Fruit fly (Drosophila melanogaster) whole organism, embryonic: ENCODE measurements around the gene CG3566.

ENCODE experiments used
- B-H2 ChIP-seq: fragments of 200-800 bp; sonication (Bioruptor generic); optimal IDR thresholded peaks from 2 replicates; lab custom pipeline; 2018; ENCODE audit warnings: missing biosample characterization, mild to moderate bottlenecking, missing genetic modification characterization
- Bteb2 ChIP-seq: fragments of 200-800 bp; sonication (Bioruptor generic); optimal IDR thresholded peaks from 2 replicates; lab custom pipeline; 2016; ENCODE audit warnings: missing biosample characterization, missing genetic modification characterization
- CG1024 ChIP-seq: fragments of 200-800 bp; sonication (Bioruptor generic); IDR thresholded peaks from 2 replicates; pipeline ENCODE4 v1.3.6; 2022; ENCODE audit warnings: missing biosample characterization, missing genetic modification characterization
- CG11085 ChIP-seq: fragments of 200-800 bp; sonication (Bioruptor generic); IDR thresholded peaks from 2 replicates; pipeline ENCODE4 v1.3.6; 2022; ENCODE audit warnings: missing biosample characterization, missing genetic modification characterization
- CG11247 ChIP-seq: fragments of 200-800 bp; sonication (Bioruptor generic); IDR thresholded peaks from 2 replicates; pipeline ENCODE4 v1.3.6; 2022; ENCODE audit warnings: missing biosample characterization, missing genetic modification characterization
- CG11456 ChIP-seq: fragments of 200-800 bp; sonication (Bioruptor generic); IDR thresholded peaks from 3 replicates; pipeline ENCODE4 v1.3.6; 2022; ENCODE audit warnings: missing biosample characterization, missing genetic modification characterization
- CG12104 ChIP-seq: fragments of 200-800 bp; sonication (Bioruptor generic); optimal IDR thresholded peaks from 3 replicates; lab custom pipeline; 2016; ENCODE audit warnings: missing biosample characterization, missing genetic modification characterization
- CG12744 ChIP-seq: fragments of 200-800 bp; sonication (Bioruptor generic); optimal IDR thresholded peaks from 2 replicates; lab custom pipeline; 2016; ENCODE audit warnings: missing biosample characterization, missing genetic modification characterization
- CG12942 ChIP-seq: fragments of 200-800 bp; sonication (Bioruptor generic); optimal IDR thresholded peaks from 3 replicates; lab custom pipeline; 2016; ENCODE audit warnings: missing biosample characterization, missing genetic modification characterization
- CG15073 ChIP-seq: fragments of 200-800 bp; sonication (Bioruptor generic); optimal IDR thresholded peaks from 2 replicates; lab custom pipeline; 2016; ENCODE audit warnings: missing biosample characterization, missing genetic modification characterization
- CG17361 ChIP-seq: fragments of 200-800 bp; sonication (Bioruptor generic); IDR thresholded peaks from 3 replicates; pipeline ENCODE4 v1.3.6; 2022; ENCODE audit warnings: missing biosample characterization, missing genetic modification characterization
- CG18619 ChIP-seq: fragments of 200-800 bp; sonication (Bioruptor generic); optimal IDR thresholded peaks from 3 replicates; lab custom pipeline; 2017; ENCODE audit warnings: missing biosample characterization, mild to moderate bottlenecking, missing genetic modification characterization
- CG18764 ChIP-seq: fragments of 200-800 bp; sonication (Bioruptor generic); optimal IDR thresholded peaks from 3 replicates; lab custom pipeline; 2016; ENCODE audit warnings: missing biosample characterization, missing genetic modification characterization
- CG3281 ChIP-seq: fragments of 200-800 bp; sonication (Bioruptor generic); optimal IDR thresholded peaks from 3 replicates; lab custom pipeline; 2017; ENCODE audit warnings: missing biosample characterization, mild to moderate bottlenecking, missing genetic modification characterization
- CG33557 ChIP-seq: fragments of 200-800 bp; sonication (Bioruptor generic); optimal IDR thresholded peaks from 2 replicates; lab custom pipeline; 2019; ENCODE audit warnings: missing biosample characterization, mild to moderate bottlenecking, missing genetic modification characterization, moderate library complexity
- CG4854 ChIP-seq: fragments of 200-800 bp; sonication (Bioruptor generic); optimal IDR thresholded peaks from 2 replicates; lab custom pipeline; 2016; ENCODE audit warnings: missing biosample characterization, missing genetic modification characterization, inconsistent platforms
- CG5953 ChIP-seq: fragments of 200-800 bp; sonication (Bioruptor generic); IDR thresholded peaks from 2 replicates; pipeline ENCODE4 v1.3.6; 2022; ENCODE audit warnings: missing biosample characterization, missing genetic modification characterization
- CG8765 ChIP-seq: fragments of 200-800 bp; sonication (Bioruptor generic); IDR thresholded peaks from 2 replicates; pipeline ENCODE4 v1.3.6; 2022; ENCODE audit warnings: missing biosample characterization, missing genetic modification characterization
- CHES-1-like ChIP-seq: fragments of 200-800 bp; sonication (Bioruptor generic); optimal IDR thresholded peaks from 2 replicates; lab custom pipeline; 2016; ENCODE audit warnings: missing biosample characterization, missing genetic modification characterization
- Camta ChIP-seq: fragments of 200-800 bp; sonication (Bioruptor generic); optimal IDR thresholded peaks from 2 replicates; lab custom pipeline; 2016; ENCODE audit warnings: missing biosample characterization, missing genetic modification characterization
- Dad ChIP-seq: fragments of 200-800 bp; sonication (Bioruptor generic); optimal IDR thresholded peaks from 3 replicates; lab custom pipeline; 2016; ENCODE audit warnings: missing biosample characterization, missing genetic modification characterization
- HmgD ChIP-seq: fragments of 200-800 bp; sonication (Bioruptor generic); optimal IDR thresholded peaks from 3 replicates; lab custom pipeline; 2016; ENCODE audit warnings: missing biosample characterization, missing genetic modification characterization
- Lpt ChIP-seq: fragments of >200 bp; optimal IDR thresholded peaks from 2 replicates; lab custom pipeline; 2018; ENCODE audit warnings: missing biosample characterization, missing genetic modification characterization
- MESR4 ChIP-seq: fragments of 200-800 bp; sonication (Bioruptor generic); optimal IDR thresholded peaks from 2 replicates; lab custom pipeline; 2018; ENCODE audit warnings: missing biosample characterization, mild to moderate bottlenecking, missing genetic modification characterization, moderate library complexity
- Mad ChIP-seq: fragments of 200-800 bp; sonication (Bioruptor generic); optimal IDR thresholded peaks from 2 replicates; lab custom pipeline; 2016; ENCODE audit warnings: missing biosample characterization, missing genetic modification characterization
- Nf-YA ChIP-seq: fragments of 200-800 bp; sonication (Bioruptor generic); IDR thresholded peaks from 2 replicates; pipeline ENCODE4 v1.3.6; 2022; ENCODE audit warnings: missing biosample characterization, missing genetic modification characterization
- Taf1 ChIP-seq: fragments of 200-800 bp; sonication (Bioruptor generic); IDR thresholded peaks from 2 replicates; pipeline ENCODE4 v1.3.6; 2022; ENCODE audit warnings: missing biosample characterization, missing genetic modification characterization
- ab ChIP-seq: fragments of 200-800 bp; sonication (Bioruptor generic); optimal IDR thresholded peaks from 2 replicates; lab custom pipeline; 2016; ENCODE audit warnings: missing biosample characterization, missing genetic modification characterization
- abd-A ChIP-seq: fragments of 200-800 bp; sonication (Bioruptor generic); optimal IDR thresholded peaks from 3 replicates; lab custom pipeline; 2019; ENCODE audit warnings: missing biosample characterization, mild to moderate bottlenecking, missing genetic modification characterization, moderate library complexity
- aop ChIP-seq: fragments of 200-800 bp; sonication (Bioruptor generic); IDR thresholded peaks from 2 replicates; pipeline ENCODE4 v1.3.6; 2022; ENCODE audit warnings: missing biosample characterization, missing genetic modification characterization
- cato ChIP-seq: fragments of 200-800 bp; sonication (Bioruptor generic); optimal IDR thresholded peaks from 2 replicates; lab custom pipeline; 2016; ENCODE audit warnings: missing biosample characterization, missing genetic modification characterization, borderline replicate concordance
- esg ChIP-seq: fragments of 200-800 bp; sonication (Bioruptor generic); conservative IDR thresholded peaks from 2 replicates; pipeline ENCODE4 v1.3.6; 2022; ENCODE audit warnings: missing biosample characterization, missing genetic modification characterization
- ewg ChIP-seq: fragments of 200-800 bp; sonication (Bioruptor generic); optimal IDR thresholded peaks from 3 replicates; lab custom pipeline; 2017; ENCODE audit warnings: mild to moderate bottlenecking, missing biosample characterization, missing genetic modification reagents, missing genetic modification characterization
- fd102C ChIP-seq: fragments of 200-800 bp; sonication (Bioruptor generic); optimal IDR thresholded peaks from 2 replicates; lab custom pipeline; 2018; ENCODE audit warnings: missing biosample characterization, mild to moderate bottlenecking, missing genetic modification characterization, moderate library complexity
- gcm ChIP-seq: fragments of 200-800 bp; sonication (Bioruptor generic); optimal IDR thresholded peaks from 2 replicates; lab custom pipeline; 2019; ENCODE audit warnings: missing biosample characterization, mild to moderate bottlenecking, missing genetic modification characterization, moderate library complexity
- ham ChIP-seq: fragments of 200-800 bp; sonication (Bioruptor generic); IDR thresholded peaks from 2 replicates; pipeline ENCODE4 v1.3.6; 2022; ENCODE audit warnings: missing biosample characterization, missing genetic modification characterization
- jumu ChIP-seq: fragments of 200-800 bp; sonication (Bioruptor generic); optimal IDR thresholded peaks from 3 replicates; lab custom pipeline; 2016; ENCODE audit warnings: missing biosample characterization, missing genetic modification characterization
- nmo ChIP-seq: fragments of 200-800 bp; sonication (Bioruptor generic); optimal IDR thresholded peaks from 2 replicates; lab custom pipeline; 2018; ENCODE audit warnings: missing biosample characterization, mild to moderate bottlenecking, missing genetic modification characterization, moderate library complexity
- otp ChIP-seq: fragments of 200-800 bp; sonication (Bioruptor generic); IDR thresholded peaks from 3 replicates; pipeline ENCODE4, ENCODE4 v1.3.6; 2022; ENCODE audit warnings: missing biosample characterization, missing genetic modification characterization
- pb ChIP-seq: fragments of 200-800 bp; sonication (Bioruptor generic); optimal IDR thresholded peaks from 3 replicates; lab custom pipeline; 2016; ENCODE audit warnings: missing biosample characterization, missing genetic modification characterization
- pfk ChIP-seq: fragments of 200-800 bp; sonication (Bioruptor generic); optimal IDR thresholded peaks from 2 replicates; lab custom pipeline; 2018; ENCODE audit warnings: missing biosample characterization, mild to moderate bottlenecking, missing genetic modification characterization, moderate library complexity
- pita ChIP-seq: fragments of 200-800 bp; sonication (Bioruptor generic); optimal IDR thresholded peaks from 2 replicates; lab custom pipeline; 2017; ENCODE audit warnings: missing biosample characterization, mild to moderate bottlenecking, missing genetic modification characterization
- pnt ChIP-seq: fragments of 200-800 bp; sonication (Bioruptor generic); optimal IDR thresholded peaks from 3 replicates; lab custom pipeline; 2016; ENCODE audit warnings: missing biosample characterization, missing genetic modification characterization
- sna ChIP-seq: fragments of 200-800 bp; sonication (Bioruptor generic); IDR thresholded peaks from 2 replicates; pipeline ENCODE4 v1.3.6; 2022; ENCODE audit warnings: missing biosample characterization, missing genetic modification characterization; ENCODE audit not compliant: partially characterized antibody
- tll ChIP-seq, 2 experiments: fragments of 200-800 bp in 1 of 2; fragments of >200 bp in 1 of 2; sonication (Bioruptor generic) in 1 of 2; optimal IDR thresholded peaks; 2 replicates each; lab custom pipeline; 2017 to 2019; ENCODE audit warnings: missing biosample characterization in 2 of 2, missing genetic modification characterization in 2 of 2, mild to moderate bottlenecking in 1 of 2, moderate library complexity in 1 of 2
- tna ChIP-seq: fragments of 200-800 bp; sonication (Bioruptor generic); IDR thresholded peaks from 2 replicates; pipeline ENCODE4 v1.3.6; 2022; ENCODE audit warnings: missing biosample characterization, missing genetic modification characterization; ENCODE audit not compliant: partially characterized antibody
- twi ChIP-seq: fragments of 200-800 bp; optimal IDR thresholded peaks from 2 replicates; lab custom pipeline; 2019; ENCODE audit warnings: missing biosample characterization, mild to moderate bottlenecking, missing genetic modification characterization, moderate library complexity
- unpg ChIP-seq: fragments of 200-800 bp; sonication (Bioruptor generic); optimal IDR thresholded peaks from 3 replicates; lab custom pipeline; 2018; ENCODE audit warnings: missing biosample characterization, mild to moderate bottlenecking, missing genetic modification characterization, moderate library complexity
- vfl ChIP-seq: fragments of 200-800 bp; sonication (Bioruptor generic); optimal IDR thresholded peaks from 2 replicates; lab custom pipeline; 2016; ENCODE audit warnings: missing biosample characterization, missing genetic modification characterization
- wdn ChIP-seq: fragments of 200-800 bp; sonication (Bioruptor generic); IDR thresholded peaks from 2 replicates; pipeline ENCODE4 v1.3.6; 2022; ENCODE audit warnings: missing biosample characterization, missing genetic modification characterization
- zfh2 ChIP-seq: fragments of 200-800 bp; sonication (Bioruptor generic); optimal IDR thresholded peaks from 2 replicates; lab custom pipeline; 2016; ENCODE audit warnings: missing biosample characterization, missing genetic modification characterization

The CG3566 gene

DNA sequence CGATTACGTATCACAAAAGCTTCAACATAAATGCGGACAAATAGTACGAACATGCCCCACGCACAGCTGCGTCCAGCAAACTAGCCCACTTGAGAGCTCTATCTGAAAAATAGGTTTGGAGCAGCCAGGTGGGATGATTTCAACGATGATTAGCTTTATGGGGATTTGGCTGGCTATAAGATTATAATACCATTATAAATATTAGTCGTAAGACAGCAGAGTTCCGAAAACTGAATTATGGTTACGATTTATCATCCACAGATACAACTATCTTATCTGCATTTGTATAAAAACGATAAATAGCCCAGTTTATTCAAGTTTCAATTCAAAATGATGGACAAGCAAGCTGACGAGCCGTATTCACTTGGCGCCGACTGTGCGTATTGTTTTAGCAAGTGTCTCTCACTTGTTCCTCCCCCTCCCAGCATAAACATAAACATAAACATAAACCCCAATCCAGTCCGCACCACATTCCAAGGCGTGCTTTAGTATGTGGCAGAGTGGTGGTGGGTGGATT is 12.9 kb downstream of the CG3566 start (continued):
- TF ChIP-seq Camta (GFP tag; lab: Kevin White, UChicago) (peak; percentile 44), Lpt (no peak), HmgD (GFP tag; lab: Kevin White, UChicago) (no peak), ewg (peak; percentile 32), ham (no peak), CG11085 (GFP tag; lab: Robert Waterston, UW) (0 out of 2 replicates have a peak, but pooled peaks have one; percentile 25), esg (GFP tag; lab: Robert Waterston, UW) (peak; percentile 71), gcm (GFP tag; lab: Kevin White, UChicago) (peak; percentile 39), tll (GFP tag; optimal IDR thresholded peaks at IDR 0.05; lab: Kevin White, UChicago) (no peak), ab (no peak), Mad (GFP tag; lab: Kevin White, UChicago) (peak; percentile 64), fd102C (GFP tag; lab: Kevin White, UChicago) (no peak), CG18764 (GFP tag; lab: Kevin White, UChicago) (peak; percentile 7), pnt (GFP tag; lab: Kevin White, UChicago) (no peak), tna (GFP tag; lab: Robert Waterston, UW) (no peak), Bteb2 (GFP tag; lab: Kevin White, UChicago) (peak; percentile 43), pita (GFP tag; lab: Kevin White, UChicago) (no peak), Dad (no peak), Taf1 (GFP tag; lab: Robert Waterston, UW) (no peak), CHES-1-like (GFP tag; lab: Kevin White, UChicago) (peak; percentile 13), CG5953 (GFP tag; lab: Robert Waterston, UW) (no peak), nmo (GFP tag; lab: Kevin White, UChicago) (peak; percentile 85), CG17361 (GFP tag; lab: Robert Waterston, UW) (peak; percentile 90), CG8765 (GFP tag; lab: Robert Waterston, UW) (no peak), cato (GFP tag; lab: Kevin White, UChicago) (peak; percentile 42), CG11247 (GFP tag; lab: Robert Waterston, UW) (peak; percentile 31; the same call in 1 of the 2 replicates), otp (no peak), CG3281 (GFP tag; lab: Kevin White, UChicago) (peak; percentile 91), CG1024 (no peak), vfl (GFP tag; lab: Kevin White, UChicago) (peak; percentile 30), CG11456 (GFP tag; lab: Robert Waterston, UW) (peak; percentile 71; the same call in 1 of the 3 replicates), CG4854 (peak; percentile 61), abd-A (peak; percentile 51), zfh2 (GFP tag; lab: Kevin White, UChicago) (peak; percentile 37), CG12942 (GFP tag; lab: Kevin White, UChicago) (peak; percentile 35), pfk (GFP tag; lab: Kevin White, UChicago) (peak; percentile 22), jumu (no peak), CG33557 (GFP tag; lab: Kevin White, UChicago) (no peak), twi (tag; lab: Kevin White, UChicago) (peak; percentile 23), unpg (GFP tag; lab: Kevin White, UChicago) (peak; percentile 75), CG15073 (GFP tag; lab: Kevin White, UChicago) (no peak), MESR4 (GFP tag; lab: Kevin White, UChicago) (no peak), pb (GFP tag; lab: Kevin White, UChicago) (peak; percentile 40), CG12744 (GFP tag; lab: Kevin White, UChicago) (peak; percentile 49), CG18619 (GFP tag; lab: Kevin White, UChicago) (peak; percentile 69), wdn (no peak; the same call in 1 of the 2 replicates), B-H2 (GFP tag; lab: Kevin White, UChicago) (peak; percentile 51), sna (GFP tag; lab: Robert Waterston, UW) (no peak), CG12104 (GFP tag; lab: Kevin White, UChicago) (peak; percentile 52), aop (no peak), Nf-YA (GFP tag; lab: Robert Waterston, UW) (peak; percentile 48; the same call in 1 of the 2 replicates)
